Worm (Caenorhabditis elegans) whole organism, L1 larva: Measurements from ENCODE around the gene F21F8.5.

Source experiments
- ama-1 ChIP-seq: fragments of 150-350 bp; optimal IDR thresholded peaks from 2 replicates; lab custom pipeline; 2014
- fkh-4 ChIP-seq: sonication (generic microtip); optimal IDR thresholded peaks from 2 replicates; lab custom pipeline; 2016; ENCODE audit warnings: missing compliant biosample characterization, missing genetic modification characterization, borderline replicate concordance
- grh-1 ChIP-seq: fragments of 200-800 bp; sonication (Bioruptor generic); IDR thresholded peaks from 2 replicates; pipeline ENCODE4 v1.3.6; 2022; ENCODE audit warnings: missing genetic modification reagents, missing genetic modification characterization, missing compliant biosample characterization
- lin-13 ChIP-seq: fragments of 150-350 bp; optimal IDR thresholded peaks from 2 replicates; lab custom pipeline; 2014; ENCODE audit warnings: missing biosample characterization, missing genetic modification reagents, missing genetic modification characterization
- mep-1 ChIP-seq: fragments of 150-350 bp; optimal IDR thresholded peaks from 2 replicates; lab custom pipeline; 2014; ENCODE audit warnings: missing biosample characterization, missing genetic modification characterization
- nhr-28 ChIP-seq: fragments of 150-350 bp; optimal IDR thresholded peaks from 2 replicates; lab custom pipeline; 2014; ENCODE audit warnings: missing biosample characterization, missing genetic modification characterization
- nhr-90 ChIP-seq: sonication (generic microtip); optimal IDR thresholded peaks from 2 replicates; lab custom pipeline; 2016; ENCODE audit warnings: mild to moderate bottlenecking, missing genetic modification characterization, missing compliant biosample characterization; ENCODE audit not compliant: poor library complexity
- vab-15 ChIP-seq: sonication (generic microtip); optimal IDR thresholded peaks from 2 replicates; lab custom pipeline; 2017; ENCODE audit warnings: missing genotype, mild to moderate bottlenecking, missing genetic modification characterization, missing compliant biosample characterization
- zag-1 ChIP-seq: fragments of 150-350 bp; optimal IDR thresholded peaks from 2 replicates; lab custom pipeline; 2014; ENCODE audit warnings: missing biosample characterization, missing genetic modification characterization

DNA sequence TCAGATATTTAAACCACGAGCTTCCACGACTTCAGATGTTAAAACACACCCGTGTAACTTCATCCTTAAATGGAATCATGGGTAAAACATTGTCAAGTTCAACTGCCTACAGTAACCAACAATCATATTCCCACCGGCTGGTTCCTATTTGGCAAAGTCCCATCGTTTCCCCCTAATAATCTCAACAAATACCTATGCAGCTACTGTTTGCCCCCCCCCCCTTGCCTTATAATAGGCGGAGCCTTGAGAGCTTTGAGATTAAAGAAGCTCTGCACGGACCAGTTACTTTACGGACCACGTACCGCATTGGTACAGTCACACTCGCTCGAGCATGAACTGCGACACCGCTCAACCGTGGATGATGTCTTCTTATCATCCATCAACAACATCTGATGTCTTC is 41.5 kb downstream of the F21F8.5 start, which contains the start of gene pax-1:
- TF ChIP-seq grh-1, result no peak
- TF ChIP-seq vab-15 (tag; lab: Kevin White, UChicago), result no peak
- TF ChIP-seq lin-13, result no peak
- no peak for TF ChIP-seq zag-1 (tag; lab: Kevin White, UChicago)
- no peak for TF ChIP-seq nhr-28
- TF ChIP-seq mep-1, result no peak
- no peak for TF ChIP-seq ama-1 (lab: Kevin White, UChicago)
- no peak for TF ChIP-seq nhr-90 (tag; lab: Kevin White, UChicago)
- no peak for TF ChIP-seq fkh-4
